Worm (Caenorhabditis elegans) whole organism, midembryonic: ENCODE data around the gene pho-13.

Experiments
- flt-1 ChIP-seq: fragments of 200-800 bp; sonication (Bioruptor generic); IDR thresholded peaks from 2 replicates; pipeline ENCODE4 v1.3.6; 2022; ENCODE audit warnings: missing genetic modification characterization, missing compliant biosample characterization
- klf-2 ChIP-seq: fragments of 200-800 bp; sonication (Bioruptor generic); conservative IDR thresholded peaks from 2 replicates; pipeline ENCODE4 v1.3.6; 2022; ENCODE audit warnings: missing genetic modification reagents, missing genetic modification characterization, missing compliant biosample characterization
- med-1 ChIP-seq: sonication (generic microtip); optimal IDR thresholded peaks from 2 replicates; lab custom pipeline; 2017; ENCODE audit warnings: missing genetic modification characterization, mild to moderate bottlenecking, missing compliant biosample characterization, antibody characterized with exemption, missing genetic modification reagents; ENCODE audit not compliant: insufficient read depth
- tab-1 ChIP-seq: fragments of 200-800 bp; sonication (Bioruptor generic); IDR thresholded peaks from 2 replicates; pipeline ENCODE4 v1.3.6; 2022; ENCODE audit warnings: missing genetic modification characterization, missing compliant biosample characterization

DNA sequence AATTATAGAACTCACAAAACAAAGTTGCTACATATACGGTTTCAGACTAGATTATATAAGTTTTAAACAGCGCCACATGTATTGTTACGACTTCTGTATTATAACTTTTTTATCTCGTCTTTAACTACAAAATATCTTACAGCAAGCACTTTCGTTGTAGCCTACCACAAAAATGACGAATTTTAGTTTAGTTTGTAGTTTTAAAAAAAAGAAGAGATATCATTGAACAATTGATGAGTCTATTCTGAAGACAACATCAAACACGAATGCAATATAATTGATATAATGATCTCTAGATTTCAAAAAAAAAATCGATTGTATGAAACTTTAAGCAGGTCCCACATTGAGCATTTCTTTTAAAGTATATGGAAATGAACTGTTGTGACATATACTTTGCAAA is 7.4 kb upstream of the pho-13 start:
- TF ChIP-seq klf-2 (GFP tag; lab: Robert Waterston, UW) = no peak
- TF ChIP-seq med-1 = no peak
- no peak for TF ChIP-seq flt-1 (GFP tag; lab: Robert Waterston, UW)
- TF ChIP-seq tab-1 (GFP tag; lab: Robert Waterston, UW) = no peak
